Fruit fly (Drosophila melanogaster): ENCODE results near the gene rux.

DNA sequence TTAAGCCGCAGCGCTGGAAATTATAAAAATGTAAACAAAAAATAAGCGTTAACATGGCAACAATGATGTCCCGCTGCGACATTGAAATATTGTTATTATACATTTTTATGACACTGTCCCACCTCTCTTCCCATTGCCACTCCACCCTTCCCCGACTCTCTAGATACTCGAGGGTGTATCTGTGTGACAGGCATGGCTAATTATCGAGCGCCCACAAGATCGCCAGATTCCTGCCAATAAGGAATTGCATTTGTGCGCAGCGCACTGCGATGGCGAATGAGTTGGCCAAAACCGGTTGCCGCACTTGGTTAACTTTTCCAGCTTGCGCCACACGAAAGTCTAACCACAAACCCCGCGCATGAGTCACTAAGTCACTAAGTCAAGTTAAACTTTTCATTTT lies 7.0 kb downstream of the rux start:
- TF ChIP-seq CG15696 (tag; optimal IDR thresholded peaks at IDR 0.05), result no peak
- TF ChIP-seq CG18476 (GFP tag; optimal IDR thresholded peaks at IDR 0.05), result no peak
- no peak for TF ChIP-seq NfI (GFP tag; optimal IDR thresholded peaks at IDR 0.05)
- TF ChIP-seq CG8281 (tag; optimal IDR thresholded peaks at IDR 0.05), result no peak
- TF ChIP-seq CG16863 (GFP tag; optimal IDR thresholded peaks at IDR 0.05), result no peak
- TF ChIP-seq crc (GFP tag; optimal IDR thresholded peaks at IDR 0.05), result no peak
- no peak for TF ChIP-seq CG4424 (GFP tag; optimal IDR thresholded peaks at IDR 0.05)
- no peak for TF ChIP-seq CkIIα-i1 (GFP tag; IDR thresholded peaks at IDR 0.05)

Data from whole organism, embryonic.